Fruit fly (Drosophila melanogaster): ENCODE data around the gene CG42366.

The CG42366 gene

dm6 chr2L:9897296-9897695 is 27.7 kb upstream of the CG42366 start, which contains the start of gene RpS2 (continued):
- TF ChIP-seq pdm3 (GFP tag; optimal IDR thresholded peaks at IDR 0.05): no peak
- TF ChIP-seq esn (GFP tag; optimal IDR thresholded peaks at IDR 0.05): peak; percentile 71
- TF ChIP-seq Sox15 (GFP tag; optimal IDR thresholded peaks at IDR 0.05): no peak
- TF ChIP-seq CG1621 (tag; optimal IDR thresholded peaks at IDR 0.05): peak; percentile 28
- TF ChIP-seq CG8119 (GFP tag; IDR thresholded peaks at IDR 0.05): no peak; the same call in 2 of the 3 replicates
- no peak for TF ChIP-seq Hr4 (GFP tag; optimal IDR thresholded peaks at IDR 0.05)
- TF ChIP-seq spab (GFP tag; optimal IDR thresholded peaks at IDR 0.05): no peak

- TF ChIP-seq CG11294 (GFP tag; IDR thresholded peaks at IDR 0.05): no peak
- no peak for TF ChIP-seq CG6163 (GFP tag; IDR thresholded peaks at IDR 0.05)
- TF ChIP-seq Eip93F (GFP tag; optimal IDR thresholded peaks at IDR 0.05): no peak
- no peak for TF ChIP-seq acj6 (GFP tag; optimal IDR thresholded peaks at IDR 0.05)
- TF ChIP-seq Met (GFP tag; optimal IDR thresholded peaks at IDR 0.05): no peak
- TF ChIP-seq Sox14 (GFP tag; optimal IDR thresholded peaks at IDR 0.05): no peak
- no peak for TF ChIP-seq Eip78C (GFP tag)
- no peak for TF ChIP-seq CG31627 (GFP tag; optimal IDR thresholded peaks at IDR 0.05)
- no peak for TF ChIP-seq dac (GFP tag; optimal IDR thresholded peaks at IDR 0.05)
- TF ChIP-seq CG8632 (GFP tag; optimal IDR thresholded peaks at IDR 0.05): no peak
- no peak for TF ChIP-seq CG7368 (GFP tag; optimal IDR thresholded peaks at IDR 0.05)
- TF ChIP-seq Ets96B (tag; optimal IDR thresholded peaks at IDR 0.05): no peak
- TF ChIP-seq Sox15 (GFP tag; optimal IDR thresholded peaks at IDR 0.05): no peak
- no peak for TF ChIP-seq CG32006 (GFP tag; optimal IDR thresholded peaks at IDR 0.05)
- TF ChIP-seq svp (GFP tag): no peak
Observed at dm6 chr2L:9903028-9903427, 21.9 kb upstream of the CG42366 start, which contains the start of gene Muc30E. TSS of gene Muc30E (minus strand) at chr2L:9903128.

- TF ChIP-seq Sox102F (GFP tag; optimal IDR thresholded peaks at IDR 0.05) (no peak), salr (GFP tag; optimal IDR thresholded peaks at IDR 0.05) (no peak), Met (GFP tag; optimal IDR thresholded peaks at IDR 0.05) (no peak), achi (GFP tag; optimal IDR thresholded peaks at IDR 0.05) (peak; percentile 30), CG8319 (GFP tag; optimal IDR thresholded peaks at IDR 0.05) (no peak), Blimp-1 (GFP tag; optimal IDR thresholded peaks at IDR 0.05) (no peak), CG4318 (GFP tag; optimal IDR thresholded peaks at IDR 0.05) (no peak), CG6808 (GFP tag; optimal IDR thresholded peaks at IDR 0.05) (no peak), ss (GFP tag; optimal IDR thresholded peaks at IDR 0.05) (no peak), Sox15 (GFP tag; optimal IDR thresholded peaks at IDR 0.05) (no peak), fkh (GFP tag; optimal IDR thresholded peaks at IDR 0.05) (no peak), Ets96B (tag; optimal IDR thresholded peaks at IDR 0.05) (peak; percentile 53), CG10631 (GFP tag; optimal IDR thresholded peaks at IDR 0.05) (peak; percentile 18), CG31627 (GFP tag; optimal IDR thresholded peaks at IDR 0.05) (no peak), Sox14 (GFP tag; optimal IDR thresholded peaks at IDR 0.05) (no peak), CG1621 (tag; optimal IDR thresholded peaks at IDR 0.05) (no peak), OdsH (GFP tag; optimal IDR thresholded peaks at IDR 0.05) (no peak), dsx (GFP tag; optimal IDR thresholded peaks at IDR 0.05; ENCODE audit: poor library complexity, severe bottlenecking) (peak; percentile 6), Gug (GFP tag; IDR thresholded peaks at IDR 0.05) (peak; percentile 69), cyc (GFP tag; optimal IDR thresholded peaks at IDR 0.05) (no peak), Ets21C (GFP tag; optimal IDR thresholded peaks at IDR 0.05) (no peak), CG10669 (GFP tag; optimal IDR thresholded peaks at IDR 0.05) (peak; percentile 32), CG6276 (GFP tag; optimal IDR thresholded peaks at IDR 0.05) (peak; percentile 29), CG9139 (GFP tag; optimal IDR thresholded peaks at IDR 0.05) (no peak), net (GFP tag; optimal IDR thresholded peaks at IDR 0.05) (peak; percentile 20), Hr4 (GFP tag; optimal IDR thresholded peaks at IDR 0.05) (peak; percentile 39), CG7368 (GFP tag; optimal IDR thresholded peaks at IDR 0.05) (peak; percentile 7), Smox (GFP tag; optimal IDR thresholded peaks at IDR 0.05) (no peak), Lpt (GFP tag; optimal IDR thresholded peaks at IDR 0.05) (no peak), CG3919 (GFP tag; optimal IDR thresholded peaks at IDR 0.05) (peak; percentile 22), Eip78C (GFP tag) (peak; percentile 71), CG16779 (tag; optimal IDR thresholded peaks at IDR 0.05) (no peak), CG3032 (tag; optimal IDR thresholded peaks at IDR 0.05) (peak; percentile 47), CG8119 (GFP tag; IDR thresholded peaks at IDR 0.05) (no peak), CG11902 (GFP tag; optimal IDR thresholded peaks at IDR 0.05) (no peak), fd85E (GFP tag; optimal IDR thresholded peaks at IDR 0.05) (no peak), CG11294 (GFP tag; IDR thresholded peaks at IDR 0.05) (peak; percentile 66), CG6163 (GFP tag; IDR thresholded peaks at IDR 0.05) (peak; percentile 78), CG8632 (GFP tag; optimal IDR thresholded peaks at IDR 0.05) (no peak)
Observed at dm6 chr2L:9906641-9907040, 18.3 kb upstream of the CG42366 start.

Measured in whole organism, prepupa.